Worm (Caenorhabditis elegans): Measurements from ENCODE around the gene T19D2.13.

The T19D2.13 gene

ce11 chrX:3904568-3904967 lies 37.6 kb downstream of the T19D2.13 start, which contains the start of gene sup-12:
Gene sup-12 (plus strand): TSS chrX:3904584.
- TF ChIP-seq tlf-1 (GFP tag; optimal IDR thresholded peaks at IDR 0.05) (no peak), aptf-3 (GFP tag; IDR thresholded peaks at IDR 0.05) (no peak), C17E4.6 (GFP tag; IDR thresholded peaks at IDR 0.05) (no peak), sea-2 (GFP tag; IDR thresholded peaks at IDR 0.05) (no peak), let-607 (tag; optimal IDR thresholded peaks at IDR 0.05) (no peak), madf-8 (GFP tag; conservative IDR thresholded peaks at IDR 0.05) (no peak), bed-2 (GFP tag; IDR thresholded peaks at IDR 0.05) (no peak), lin-54 (GFP tag; optimal IDR thresholded peaks at IDR 0.05) (no peak), ZK185.1 (tag; optimal IDR thresholded peaks at IDR 0.05; ENCODE audit: poor library complexity, severe bottlenecking) (no peak), nfyb-1 (GFP tag; IDR thresholded peaks at IDR 0.05) (no peak), mel-28 (tag; optimal IDR thresholded peaks at IDR 0.05; ENCODE audit: borderline replicate concordance) (no peak), ets-4 (GFP tag; optimal IDR thresholded peaks at IDR 0.05) (no peak), ceh-58 (GFP tag; IDR thresholded peaks at IDR 0.05) (no peak), hlh-12 (tag; optimal IDR thresholded peaks at IDR 0.05) (no peak), ccch-3 (GFP tag; optimal IDR thresholded peaks at IDR 0.05) (no peak), F57C9.4 (tag; optimal IDR thresholded peaks at IDR 0.05) (no peak), die-1 (tag; optimal IDR thresholded peaks at IDR 0.05) (no peak), zim-3 (tag; optimal IDR thresholded peaks at IDR 0.05) (no peak)

- no peak for TF ChIP-seq nfya-1 (tag; optimal IDR thresholded peaks at IDR 0.05; ENCODE audit: borderline replicate concordance, insufficient read depth)
- TF ChIP-seq ztf-3 (GFP tag; optimal IDR thresholded peaks at IDR 0.05), result no peak
- TF ChIP-seq madf-6 (GFP tag; IDR thresholded peaks at IDR 0.05), result no peak
- TF ChIP-seq F33H1.4 (GFP tag; IDR thresholded peaks at IDR 0.05), result no peak
- TF ChIP-seq hlh-26 (GFP tag; conservative IDR thresholded peaks at IDR 0.05), result no peak
- TF ChIP-seq egl-18 (GFP tag; IDR thresholded peaks at IDR 0.05), result no peak
- TF ChIP-seq sptf-2 (GFP tag; optimal IDR thresholded peaks at IDR 0.05), result no peak
- TF ChIP-seq let-526 (GFP tag; IDR thresholded peaks at IDR 0.05), result no peak
- no peak for TF ChIP-seq fkh-3 (tag; optimal IDR thresholded peaks at IDR 0.05)
- TF ChIP-seq ama-1 (optimal IDR thresholded peaks at IDR 0.05), result no peak
- no peak for TF ChIP-seq ama-1 (GFP tag; optimal IDR thresholded peaks at IDR 0.05)
- TF ChIP-seq lir-1 (GFP tag; conservative IDR thresholded peaks at IDR 0.05), result no peak
These were observed 40.8 kb downstream of the T19D2.13 start for ce11 chrX:3901389-3901788.

- TF ChIP-seq pha-4 (tag; optimal IDR thresholded peaks at IDR 0.05) (no peak), K12H6.12 (tag; optimal IDR thresholded peaks at IDR 0.05) (peak; percentile 9), egrh-3 (GFP tag; IDR thresholded peaks at IDR 0.05) (0 out of 2 replicates have a peak, but pooled peaks have one; percentile 62), madf-10 (tag; optimal IDR thresholded peaks at IDR 0.05) (no peak), ztf-3 (GFP tag; optimal IDR thresholded peaks at IDR 0.05) (no peak), zfh-2 (GFP tag; conservative IDR thresholded peaks at IDR 0.05) (peak; percentile 94)
These were observed 41.5 kb downstream of the T19D2.13 start for ce11 chrX:3900715-3901114.

Data from whole organism, young adult.